Worm (Caenorhabditis elegans): Measurements from ENCODE around the gene R05D3.8.

R05D3.8 gene

DNA sequence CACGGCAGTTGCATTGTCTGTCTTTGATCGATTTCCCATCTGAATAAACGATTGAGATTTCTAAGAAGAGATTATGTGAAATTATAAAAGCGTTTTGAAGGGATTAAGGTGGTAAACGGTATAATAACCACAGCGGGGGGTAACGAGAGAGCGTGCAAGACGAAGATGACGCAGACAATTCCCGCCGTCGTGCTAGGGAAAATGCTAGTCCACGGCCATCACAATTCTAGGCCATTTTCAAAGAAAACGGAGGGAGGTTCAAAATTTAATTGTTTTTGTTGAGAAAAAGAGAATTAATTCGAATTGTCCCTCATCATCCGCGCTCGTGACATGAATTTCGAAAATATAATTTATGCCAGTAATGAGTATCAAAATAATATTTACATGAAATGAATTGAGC lies 39.0 kb downstream of the R05D3.8 start, which contains the start of gene F10E9.11 (continued):
- TF ChIP-seq let-607 (tag; optimal IDR thresholded peaks at IDR 0.05) (peak in 1 of 2 experiments; percentile 33), egl-44 (GFP tag; IDR thresholded peaks at IDR 0.05) (no peak), B0261.1 (tag; optimal IDR thresholded peaks at IDR 0.05) (no peak), sptf-2 (GFP tag; optimal IDR thresholded peaks at IDR 0.05) (no peak), mcd-1 (GFP tag; IDR thresholded peaks at IDR 0.05) (peak; percentile 71), hsf-1 (GFP tag; IDR thresholded peaks at IDR 0.05) (0 out of 2 replicates have a peak, but pooled peaks have one; percentile 5), cebp-1 (GFP tag; IDR thresholded peaks at IDR 0.05) (0 out of 2 replicates have a peak, but pooled peaks have one; percentile 25), cebp-1 (tag; optimal IDR thresholded peaks at IDR 0.05) (no peak), nfya-2 (GFP tag; IDR thresholded peaks at IDR 0.05) (no peak), dox-1 (GFP tag; IDR thresholded peaks at IDR 0.05) (peak; percentile 92), C17E4.6 (GFP tag; IDR thresholded peaks at IDR 0.05) (0 out of 2 replicates have a peak, but pooled peaks have one; percentile 37), K11D2.4 (GFP tag; IDR thresholded peaks at IDR 0.05) (peak; percentile 58; the same call in 1 of the 2 replicates), rec-8 (tag; optimal IDR thresholded peaks at IDR 0.05) (peak in 1 of 2 experiments; percentile 66), mel-28 (tag; optimal IDR thresholded peaks at IDR 0.05; ENCODE audit: borderline replicate concordance) (no peak), atf-7 (tag; optimal IDR thresholded peaks at IDR 0.05) (no peak), ztf-18 (tag; optimal IDR thresholded peaks at IDR 0.05) (peak; percentile 39), aptf-2 (GFP tag; conservative IDR thresholded peaks at IDR 0.05) (0 out of 2 replicates have a peak, but pooled peaks have one; percentile 37), hlh-26 (GFP tag; conservative IDR thresholded peaks at IDR 0.05) (no peak), F33H1.4 (GFP tag; IDR thresholded peaks at IDR 0.05) (peak; percentile 71), ztf-6 (GFP tag; IDR thresholded peaks at IDR 0.05) (peak; percentile 72; the same call in 1 of the 2 replicates), ceh-58 (GFP tag; IDR thresholded peaks at IDR 0.05) (no peak), lin-54 (GFP tag; optimal IDR thresholded peaks at IDR 0.05) (peak; percentile 94), cebp-2 (GFP tag; IDR thresholded peaks at IDR 0.05) (no peak), F23B12.7 (tag; optimal IDR thresholded peaks at IDR 0.05; ENCODE audit: insufficient read depth) (peak; percentile 39), ceh-27 (GFP tag; optimal IDR thresholded peaks at IDR 0.05) (peak; percentile 95), B0019.2 (GFP tag; conservative IDR thresholded peaks at IDR 0.05) (peak; percentile 74), Y67H2A.10 (GFP tag; conservative IDR thresholded peaks at IDR 0.05) (no peak; the same call in 1 of the 2 replicates), attf-5 (GFP tag; optimal IDR thresholded peaks at IDR 0.05) (peak; percentile 67), zim-3 (tag; optimal IDR thresholded peaks at IDR 0.05) (no peak), Y53G8AR.9 (GFP tag; conservative IDR thresholded peaks at IDR 0.05) (peak; percentile 62; the same call in 1 of the 2 replicates), lsl-1 (GFP tag; optimal IDR thresholded peaks at IDR 0.05) (peak; percentile 69), pbrm-1 (GFP tag; IDR thresholded peaks at IDR 0.05) (peak; percentile 78), madf-8 (GFP tag; conservative IDR thresholded peaks at IDR 0.05) (peak; percentile 69), efl-1 (GFP tag; optimal IDR thresholded peaks at IDR 0.05) (peak; percentile 90), akir-1 (GFP tag; optimal IDR thresholded peaks at IDR 0.05) (peak; percentile 75), snpc-3.4 (tag; optimal IDR thresholded peaks at IDR 0.05) (no peak), mes-4 (tag; optimal IDR thresholded peaks at IDR 0.05) (no peak), rcor-1 (GFP tag; IDR thresholded peaks at IDR 0.05) (peak; percentile 82), bed-2 (GFP tag; IDR thresholded peaks at IDR 0.05) (peak; percentile 83; the same call in 1 of the 2 replicates), ccch-3 (GFP tag; optimal IDR thresholded peaks at IDR 0.05) (no peak), Y53F4B.3 (GFP tag; IDR thresholded peaks at IDR 0.05) (no peak), attf-3 (GFP tag; conservative IDR thresholded peaks at IDR 0.05) (peak; percentile 73), B0336.3 (GFP tag; IDR thresholded peaks at IDR 0.05) (no peak), madf-10 (tag; optimal IDR thresholded peaks at IDR 0.05) (peak; percentile 66), hrde-1 (tag; optimal IDR thresholded peaks at IDR 0.05; ENCODE audit: borderline replicate concordance) (no peak), athp-1 (tag; optimal IDR thresholded peaks at IDR 0.05) (peak; percentile 76), egrh-3 (GFP tag; IDR thresholded peaks at IDR 0.05) (0 out of 2 replicates have a peak, but pooled peaks have one; percentile 14)

Measured in whole organism, young adult.